Fruit fly (Drosophila melanogaster) whole organism, embryonic: ENCODE measurements around the gene CG44838.

Experiments used
- B-H2 ChIP-seq: fragments of 200-800 bp; sonication (Bioruptor generic); optimal IDR thresholded peaks from 2 replicates; lab custom pipeline; 2018; ENCODE audit warnings: missing biosample characterization, mild to moderate bottlenecking, missing genetic modification characterization
- Bdp1 ChIP-seq: fragments of 200-800 bp; sonication (Bioruptor generic); optimal IDR thresholded peaks from 3 replicates; lab custom pipeline; 2016; ENCODE audit warnings: missing biosample characterization, missing genetic modification characterization
- Bgb ChIP-seq: fragments of 200-800 bp; sonication (Bioruptor generic); IDR thresholded peaks from 2 replicates; pipeline ENCODE4 v1.3.6; 2022; ENCODE audit warnings: missing biosample characterization, missing genetic modification characterization; ENCODE audit not compliant: partially characterized antibody
- CG10543 ChIP-seq: fragments of 200-800 bp; sonication (Bioruptor generic); optimal IDR thresholded peaks from 3 replicates; lab custom pipeline; 2017; ENCODE audit warnings: missing biosample characterization, mild to moderate bottlenecking, missing genetic modification characterization, moderate library complexity
- CG10565 ChIP-seq: fragments of 200-800 bp; sonication (Bioruptor generic); optimal IDR thresholded peaks from 3 replicates; lab custom pipeline; 2016; ENCODE audit warnings: missing biosample characterization, mild to moderate bottlenecking, missing genetic modification characterization
- CG10979 ChIP-seq: fragments of 200-800 bp; sonication (Bioruptor generic); optimal IDR thresholded peaks from 2 replicates; lab custom pipeline; 2018; ENCODE audit warnings: missing biosample characterization, mild to moderate bottlenecking, missing genetic modification characterization, moderate library complexity
- CG1233 ChIP-seq: fragments of 200-800 bp; sonication (Bioruptor generic); optimal IDR thresholded peaks from 4 replicates; lab custom pipeline; 2018; ENCODE audit warnings: missing biosample characterization, mild to moderate bottlenecking, missing genetic modification characterization
- CG12942 ChIP-seq: fragments of 200-800 bp; sonication (Bioruptor generic); optimal IDR thresholded peaks from 3 replicates; lab custom pipeline; 2016; ENCODE audit warnings: missing biosample characterization, missing genetic modification characterization
- CG14710 ChIP-seq: fragments of 200-800 bp; sonication (Bioruptor generic); optimal IDR thresholded peaks from 3 replicates; lab custom pipeline; 2019; ENCODE audit warnings: missing biosample characterization, mild to moderate bottlenecking, missing genetic modification characterization, moderate library complexity
- CG1529 ChIP-seq: fragments of 200-800 bp; sonication (Bioruptor generic); optimal IDR thresholded peaks from 3 replicates; lab custom pipeline; 2018; ENCODE audit warnings: missing biosample characterization, missing genetic modification characterization
- CG1647 ChIP-seq: fragments of 200-800 bp; sonication (Bioruptor generic); optimal IDR thresholded peaks from 3 replicates; lab custom pipeline; 2016; ENCODE audit warnings: missing biosample characterization, missing genetic modification characterization
- CG16863 ChIP-seq: fragments of 200-800 bp; sonication (Bioruptor generic); optimal IDR thresholded peaks from 3 replicates; lab custom pipeline; 2016; ENCODE audit warnings: missing biosample characterization, missing genetic modification characterization
- CG17328 ChIP-seq: fragments of 200-800 bp; sonication (Bioruptor generic); IDR thresholded peaks from 2 replicates; pipeline ENCODE4 v1.3.6; 2022; ENCODE audit warnings: missing biosample characterization, missing genetic modification characterization
- CG17385 ChIP-seq: fragments of 200-800 bp; sonication (Bioruptor generic); optimal IDR thresholded peaks from 3 replicates; lab custom pipeline; 2018; ENCODE audit warnings: missing biosample characterization, mild to moderate bottlenecking, missing genetic modification characterization
- CG1792 ChIP-seq: fragments of 200-800 bp; sonication (Bioruptor generic); optimal IDR thresholded peaks from 2 replicates; lab custom pipeline; 2016; ENCODE audit warnings: missing biosample characterization, missing genetic modification characterization
- CG18476 ChIP-seq: fragments of 200-800 bp; sonication (Bioruptor generic); optimal IDR thresholded peaks from 2 replicates; lab custom pipeline; 2016; ENCODE audit warnings: missing biosample characterization, mild to moderate bottlenecking, missing genetic modification characterization
- CG2202 ChIP-seq: fragments of 200-800 bp; sonication (Bioruptor generic); optimal IDR thresholded peaks from 2 replicates; lab custom pipeline; 2018; ENCODE audit warnings: missing biosample characterization, mild to moderate bottlenecking, missing genetic modification characterization
- CG5953 ChIP-seq: fragments of 200-800 bp; sonication (Bioruptor generic); IDR thresholded peaks from 2 replicates; pipeline ENCODE4 v1.3.6; 2022; ENCODE audit warnings: missing biosample characterization, missing genetic modification characterization
- CG8290 ChIP-seq, 3 experiments: fragments of 200-800 bp; sonication (Bioruptor generic); optimal IDR thresholded peaks; 2 replicates each; lab custom pipeline; 2016 to 2019; ENCODE audit warnings: missing biosample characterization in 3 of 3, missing genetic modification characterization in 3 of 3, mild to moderate bottlenecking in 2 of 3, moderate library complexity in 1 of 3
- CrebB ChIP-seq: fragments of 200-800 bp; sonication (Bioruptor generic); optimal IDR thresholded peaks from 3 replicates; lab custom pipeline; 2018; ENCODE audit warnings: missing biosample characterization, mild to moderate bottlenecking, missing genetic modification characterization
- Drgx ChIP-seq: fragments of 200-800 bp; sonication (Bioruptor generic); IDR thresholded peaks from 2 replicates; pipeline ENCODE4 v1.3.6; 2022; ENCODE audit warnings: missing biosample characterization, missing genetic modification characterization
- GATAe ChIP-seq: fragments of 200-800 bp; sonication (Bioruptor generic); conservative IDR thresholded peaks from 2 replicates; pipeline ENCODE4 v1.3.6; 2022; ENCODE audit warnings: missing biosample characterization, missing genetic modification characterization
- Gsc ChIP-seq: fragments of 200-800 bp; sonication (Bioruptor generic); IDR thresholded peaks from 2 replicates; pipeline ENCODE4 v1.3.6; 2022; ENCODE audit warnings: missing biosample characterization, missing genetic modification characterization
- HmgZ ChIP-seq: fragments of 200-800 bp; sonication (Bioruptor generic); optimal IDR thresholded peaks from 2 replicates; lab custom pipeline; 2018; ENCODE audit warnings: missing biosample characterization, mild to moderate bottlenecking, missing genetic modification characterization
- MESR4 ChIP-seq: fragments of 200-800 bp; sonication (Bioruptor generic); optimal IDR thresholded peaks from 2 replicates; lab custom pipeline; 2018; ENCODE audit warnings: missing biosample characterization, mild to moderate bottlenecking, missing genetic modification characterization, moderate library complexity
- Med ChIP-seq: fragments of 200-800 bp; sonication (Bioruptor generic); peaks from one replicate; lab custom pipeline; 2016; ENCODE audit warnings: missing biosample characterization, missing genetic modification characterization, mild to moderate bottlenecking, inconsistent platforms, moderate library complexity
- NfI ChIP-seq: fragments of 200-800 bp; sonication (Bioruptor generic); optimal IDR thresholded peaks from 3 replicates; lab custom pipeline; 2018; ENCODE audit warnings: missing biosample characterization, mild to moderate bottlenecking, missing genetic modification characterization, moderate library complexity
- Pdp1 ChIP-seq, 2 experiments: fragments of 200-800 bp; sonication (Bioruptor generic); optimal IDR thresholded peaks; 3 replicates each; lab custom pipeline; 2016; ENCODE audit warnings: missing biosample characterization in 2 of 2, missing genetic modification characterization in 2 of 2, mild to moderate bottlenecking in 1 of 2, moderate library complexity in 1 of 2
- Ptx1 ChIP-seq: fragments of 200-800 bp; sonication (Bioruptor generic); IDR thresholded peaks from 2 replicates; pipeline ENCODE4 v1.3.6; 2022; ENCODE audit warnings: missing biosample characterization, missing genetic modification characterization
- Sox100B ChIP-seq: fragments of 200-800 bp; sonication (Bioruptor generic); optimal IDR thresholded peaks from 3 replicates; lab custom pipeline; 2018; ENCODE audit warnings: missing biosample characterization, mild to moderate bottlenecking, missing genetic modification characterization
- YL-1 ChIP-seq: fragments of 200-800 bp; sonication (Bioruptor generic); optimal IDR thresholded peaks from 3 replicates; lab custom pipeline; 2017; ENCODE audit warnings: missing biosample characterization, mild to moderate bottlenecking, missing genetic modification characterization
- aop ChIP-seq: fragments of 200-800 bp; sonication (Bioruptor generic); IDR thresholded peaks from 2 replicates; pipeline ENCODE4 v1.3.6; 2022; ENCODE audit warnings: missing biosample characterization, missing genetic modification characterization
- ara ChIP-seq: fragments of 200-800 bp; sonication (Bioruptor generic); IDR thresholded peaks from 2 replicates; pipeline ENCODE4 v1.3.6; 2022; ENCODE audit warnings: missing biosample characterization, missing genetic modification characterization
- bbx ChIP-seq: fragments of 200-800 bp; sonication (Bioruptor generic); IDR thresholded peaks from 2 replicates; pipeline ENCODE4 v1.3.6; 2022; ENCODE audit warnings: missing biosample characterization, missing genetic modification characterization; ENCODE audit not compliant: partially characterized antibody
- bsh ChIP-seq, 2 experiments: fragments of 200-800 bp; sonication (Bioruptor generic); optimal IDR thresholded peaks; 2 replicates each; lab custom pipeline; 2017 to 2018; ENCODE audit warnings: mild to moderate bottlenecking in 2 of 2, missing biosample characterization in 2 of 2, missing genetic modification characterization in 2 of 2, moderate library complexity in 1 of 2
- chm ChIP-seq: fragments of 200-800 bp; sonication (Bioruptor generic); IDR thresholded peaks from 2 replicates; pipeline ENCODE4 v1.3.6; 2022; ENCODE audit warnings: missing biosample characterization, missing genetic modification characterization
- corto ChIP-seq: fragments of 200-800 bp; sonication (Bioruptor generic); optimal IDR thresholded peaks from 2 replicates; lab custom pipeline; 2016; ENCODE audit warnings: missing biosample characterization, mild to moderate bottlenecking, missing genetic modification characterization, moderate library complexity
- hth ChIP-seq: fragments of >200 bp; optimal IDR thresholded peaks from 2 replicates; lab custom pipeline; 2017; ENCODE audit warnings: inconsistent platforms
- ind ChIP-seq: fragments of 200-800 bp; sonication (Bioruptor generic); optimal IDR thresholded peaks from 3 replicates; lab custom pipeline; 2016; ENCODE audit warnings: missing biosample characterization, missing genetic modification characterization
- inv ChIP-seq: fragments of 200-800 bp; sonication (Bioruptor generic); IDR thresholded peaks from 2 replicates; pipeline ENCODE4 v1.3.6; 2022; ENCODE audit warnings: missing biosample characterization, missing genetic modification characterization; ENCODE audit not compliant: partially characterized antibody
- luna ChIP-seq: fragments of 200-800 bp; sonication (Bioruptor generic); optimal IDR thresholded peaks from 2 replicates; lab custom pipeline; 2016; ENCODE audit warnings: missing biosample characterization, missing genetic modification characterization
- mld ChIP-seq: fragments of 200-800 bp; sonication (Bioruptor generic); IDR thresholded peaks from 3 replicates; pipeline ENCODE4 v1.3.6; 2022; ENCODE audit warnings: missing biosample characterization, missing genetic modification characterization; ENCODE audit not compliant: partially characterized antibody
- oc ChIP-seq: fragments of 200-800 bp; sonication (Bioruptor generic); optimal IDR thresholded peaks from 2 replicates; lab custom pipeline; 2018; ENCODE audit warnings: missing biosample characterization, mild to moderate bottlenecking, missing genetic modification characterization, moderate library complexity
- pnt ChIP-seq: fragments of 200-800 bp; sonication (Bioruptor generic); optimal IDR thresholded peaks from 3 replicates; lab custom pipeline; 2016; ENCODE audit warnings: missing biosample characterization, missing genetic modification characterization
- salm ChIP-seq: fragments of 200-800 bp; sonication (Bioruptor generic); optimal IDR thresholded peaks from 2 replicates; lab custom pipeline; 2018; ENCODE audit warnings: missing biosample characterization, mild to moderate bottlenecking, missing genetic modification characterization
- sisA ChIP-seq: fragments of 200-800 bp; sonication (Bioruptor generic); IDR thresholded peaks from 2 replicates; pipeline ENCODE4 v1.3.6; 2022; ENCODE audit warnings: missing biosample characterization, missing genetic modification characterization
- tgo ChIP-seq: fragments of 200-800 bp; sonication (Bioruptor generic); IDR thresholded peaks from 3 replicates; pipeline ENCODE4 v1.3.6; 2022; ENCODE audit warnings: missing biosample characterization, missing genetic modification characterization
- tup ChIP-seq: fragments of 200-800 bp; sonication (Bioruptor generic); optimal IDR thresholded peaks from 2 replicates; lab custom pipeline; 2016; ENCODE audit warnings: missing biosample characterization, mild to moderate bottlenecking, missing genetic modification characterization, moderate library complexity
- vvl ChIP-seq: fragments of 200-800 bp; sonication (Bioruptor generic); IDR thresholded peaks from 2 replicates; pipeline ENCODE4 v1.3.6; 2022; ENCODE audit warnings: missing biosample characterization, missing genetic modification characterization

Gene CG44838

dm6 chr3L:9417288-9417687, 43.6 kb upstream of the CG44838 start, which contains the start of gene CG3982:
TSS of gene CG3982 (minus strand) at chr3L:9417388.
- TF ChIP-seq NfI (GFP tag; lab: Kevin White, UChicago) = no peak
- TF ChIP-seq tgo (GFP tag; lab: Robert Waterston, UW) = no peak
- no peak for TF ChIP-seq CrebB
- TF ChIP-seq bsh (GFP tag; optimal IDR thresholded peaks at IDR 0.05; lab: Kevin White, UChicago) = no peak
- no peak for TF ChIP-seq mld (GFP tag; lab: Robert Waterston, UW)
- no peak for TF ChIP-seq Bdp1 (GFP tag; lab: Kevin White, UChicago)
- TF ChIP-seq HmgZ (tag; lab: Kevin White, UChicago) = no peak
- TF ChIP-seq CG17385 (GFP tag; lab: Kevin White, UChicago) = no peak
- no peak for TF ChIP-seq ara
- TF ChIP-seq hth = no peak
- TF ChIP-seq luna = no peak
- no peak for TF ChIP-seq salm
- no peak for TF ChIP-seq CG8290 (GFP tag; optimal IDR thresholded peaks at IDR 0.05; lab: Kevin White, UChicago)
- TF ChIP-seq CG8290 (tag; optimal IDR thresholded peaks at IDR 0.05; lab: Kevin White, UChicago) = no peak
- no peak for TF ChIP-seq CG10543 (GFP tag; lab: Kevin White, UChicago)
- no peak for TF ChIP-seq B-H2 (GFP tag; lab: Kevin White, UChicago)

- no peak for TF ChIP-seq tup (GFP tag; lab: Kevin White, UChicago)
- TF ChIP-seq CG10565 (GFP tag; lab: Kevin White, UChicago) = no peak
- TF ChIP-seq Pdp1 (GFP tag; optimal IDR thresholded peaks at IDR 0.05; lab: Kevin White, UChicago) = peak in 1 of 2 experiments; percentile 71
- TF ChIP-seq chm (GFP tag; lab: Robert Waterston, UW) = 0 out of 2 replicates have a peak, but pooled peaks have one; percentile 16
- peak; percentile 32; the same call in 1 of the 2 replicates for TF ChIP-seq sisA (GFP tag; lab: Robert Waterston, UW)
- no peak for TF ChIP-seq CG2202
- no peak for TF ChIP-seq CG1792
- TF ChIP-seq GATAe (GFP tag; lab: Robert Waterston, UW) = no peak
- no peak for TF ChIP-seq CG1233
- TF ChIP-seq CG10979 (tag; lab: Kevin White, UChicago) = no peak
- TF ChIP-seq Drgx (GFP tag; lab: Robert Waterston, UW) = peak; percentile 83
- no peak for TF ChIP-seq CG16863 (GFP tag; lab: Kevin White, UChicago)
- TF ChIP-seq inv = no peak
- TF ChIP-seq Med (GFP tag; lab: Kevin White, UChicago) = peak; percentile 47
- no peak for TF ChIP-seq Gsc (GFP tag; lab: Robert Waterston, UW)
- no peak for TF ChIP-seq MESR4
- TF ChIP-seq aop (GFP tag; lab: Robert Waterston, UW) = no peak
- TF ChIP-seq CG1529 (GFP tag; lab: Kevin White, UChicago) = no peak
- TF ChIP-seq oc (tag; lab: Kevin White, UChicago) = no peak
- TF ChIP-seq Bgb (GFP tag; lab: Robert Waterston, UW) = no peak
- no peak for TF ChIP-seq YL-1 (GFP tag; lab: Kevin White, UChicago)
- no peak for TF ChIP-seq CG8290 (GFP tag; optimal IDR thresholded peaks at IDR 0.05; lab: Kevin White, UChicago)
- TF ChIP-seq CG8290 (tag; optimal IDR thresholded peaks at IDR 0.05; lab: Kevin White, UChicago) = no peak
- TF ChIP-seq vvl = peak; percentile 46; the same call in 1 of the 2 replicates
- no peak for TF ChIP-seq Sox100B
- 0 out of 2 replicates have a peak, but pooled peaks have one; percentile 20 for TF ChIP-seq Ptx1 (GFP tag; lab: Robert Waterston, UW)
- TF ChIP-seq pnt = no peak
- TF ChIP-seq CG12942 (GFP tag; lab: Kevin White, UChicago) = no peak
- TF ChIP-seq corto (GFP tag; lab: Kevin White, UChicago) = no peak
- TF ChIP-seq CG18476 (GFP tag; lab: Kevin White, UChicago) = no peak
- no peak for TF ChIP-seq ind (GFP tag; lab: Kevin White, UChicago)
- no peak for TF ChIP-seq bbx
- 0 out of 2 replicates have a peak, but pooled peaks have one; percentile 33 for TF ChIP-seq CG17328 (GFP tag; lab: Robert Waterston, UW)
- TF ChIP-seq CG5953 = 0 out of 2 replicates have a peak, but pooled peaks have one; percentile 50
- no peak for TF ChIP-seq CG14710 (tag; lab: Kevin White, UChicago)
- TF ChIP-seq CG1647 = no peak
Observed at dm6 chr3L:9419328-9419727, 41.5 kb upstream of the CG44838 start.
